Worm (Caenorhabditis elegans) whole organism, L2 larva: ENCODE measurements around the gene sec-3.

Experiments used
- C34F6.9 ChIP-seq: fragments of 150-350 bp; optimal IDR thresholded peaks from 2 replicates; lab custom pipeline; 2014; ENCODE audit warnings: missing biosample characterization, missing genetic modification characterization
- R02D3.7 ChIP-seq: fragments of 150-350 bp; optimal IDR thresholded peaks from 2 replicates; lab custom pipeline; 2014; ENCODE audit warnings: missing biosample characterization, missing genetic modification characterization
- ZK546.5 ChIP-seq: sonication (generic microtip); optimal IDR thresholded peaks from 2 replicates; lab custom pipeline; 2017; ENCODE audit warnings: missing biosample characterization, missing genetic modification characterization
- alr-1 ChIP-seq: fragments of 150-350 bp; optimal IDR thresholded peaks from 2 replicates; lab custom pipeline; 2014; ENCODE audit warnings: missing biosample characterization, missing genetic modification characterization
- aly-2 ChIP-seq: fragments of 150-350 bp; optimal IDR thresholded peaks from 2 replicates; lab custom pipeline; 2014; ENCODE audit warnings: missing biosample characterization, missing genetic modification characterization
- ama-1 ChIP-seq: fragments of 150-350 bp; optimal IDR thresholded peaks from 2 replicates; lab custom pipeline; 2018; ENCODE audit warnings: inconsistent platforms
- blmp-1 ChIP-seq: sonication (generic microtip); optimal IDR thresholded peaks from 2 replicates; lab custom pipeline; 2017; ENCODE audit warnings: missing genetic modification characterization, mild to moderate bottlenecking, missing compliant biosample characterization, antibody characterized with exemption, moderate library complexity; ENCODE audit not compliant: insufficient read depth
- ceh-16 ChIP-seq: fragments of 150-350 bp; optimal IDR thresholded peaks from 2 replicates; lab custom pipeline; 2014; ENCODE audit warnings: missing biosample characterization, missing genetic modification characterization
- ceh-82 ChIP-seq: fragments of 150-350 bp; optimal IDR thresholded peaks from 2 replicates; lab custom pipeline; 2014; ENCODE audit warnings: missing biosample characterization, missing genetic modification characterization
- crh-2 ChIP-seq: sonication (generic microtip); optimal IDR thresholded peaks from 2 replicates; lab custom pipeline; 2017; ENCODE audit warnings: missing biosample characterization, missing genetic modification characterization
- dmd-4 ChIP-seq: sonication (generic microtip); optimal IDR thresholded peaks from 2 replicates; lab custom pipeline; 2017; ENCODE audit warnings: missing biosample characterization, missing genetic modification characterization
- egl-27 ChIP-seq: sonication (generic microtip); optimal IDR thresholded peaks from 3 replicates; lab custom pipeline; 2017; ENCODE audit warnings: missing biosample characterization, missing genetic modification reagents, missing genetic modification characterization
- elt-1 ChIP-seq: fragments of 150-350 bp; optimal IDR thresholded peaks from 2 replicates; lab custom pipeline; 2014; ENCODE audit warnings: missing biosample characterization, missing genetic modification characterization
- elt-3 ChIP-seq: sonication (generic microtip); optimal IDR thresholded peaks from 2 replicates; lab custom pipeline; 2017; ENCODE audit warnings: missing biosample characterization, missing genetic modification characterization
- fos-1 ChIP-seq: fragments of 150-350 bp; optimal IDR thresholded peaks from 2 replicates; lab custom pipeline; 2014; ENCODE audit warnings: missing biosample characterization, missing genetic modification characterization
- gmeb-1 ChIP-seq: fragments of 150-350 bp; optimal IDR thresholded peaks from 2 replicates; lab custom pipeline; 2014; ENCODE audit warnings: missing biosample characterization, missing genetic modification characterization
- lin-11 ChIP-seq: fragments of 150-350 bp; sonication (generic microtip); optimal IDR thresholded peaks from 2 replicates; lab custom pipeline; 2014; ENCODE audit warnings: missing biosample characterization, missing genetic modification characterization, inconsistent platforms, mixed read lengths
- lin-13 ChIP-seq: fragments of 150-350 bp; optimal IDR thresholded peaks from 2 replicates; lab custom pipeline; 2014; ENCODE audit warnings: missing biosample characterization, missing genetic modification reagents, missing genetic modification characterization
- lin-39 ChIP-seq: fragments of 150-350 bp; optimal IDR thresholded peaks from 2 replicates; lab custom pipeline; 2014; ENCODE audit warnings: missing biosample characterization, missing genetic modification reagents, missing genetic modification characterization
- lsy-2 ChIP-seq, 2 experiments: fragments of 150-350 bp in 1 of 2; sonication (generic microtip) in 1 of 2; optimal IDR thresholded peaks; 2 replicates each; lab custom pipeline; 2014 to 2017; ENCODE audit warnings: missing biosample characterization in 2 of 2, missing genetic modification characterization in 2 of 2
- mab-5 ChIP-seq: fragments of 150-350 bp; optimal IDR thresholded peaks from 2 replicates; lab custom pipeline; 2014; ENCODE audit warnings: missing biosample characterization, missing genetic modification characterization
- mbf-1 ChIP-seq: sonication (generic microtip); optimal IDR thresholded peaks from 2 replicates; lab custom pipeline; 2017; ENCODE audit warnings: missing biosample characterization, missing genetic modification characterization
- mdl-1 ChIP-seq, 2 experiments: fragments of 150-350 bp in 1 of 2; sonication (generic microtip) in 1 of 2; optimal IDR thresholded peaks; 2 replicates each; lab custom pipeline; 2017; ENCODE audit warnings: missing biosample characterization in 2 of 2, missing genetic modification characterization in 2 of 2
- nhr-10 ChIP-seq: sonication (generic microtip); optimal IDR thresholded peaks from 2 replicates; lab custom pipeline; 2017; ENCODE audit warnings: missing biosample characterization, missing genetic modification characterization
- nhr-11 ChIP-seq: fragments of 150-350 bp; optimal IDR thresholded peaks from 2 replicates; lab custom pipeline; 2014; ENCODE audit warnings: missing biosample characterization, missing genetic modification characterization
- nhr-12 ChIP-seq: fragments of 150-350 bp; optimal IDR thresholded peaks from 2 replicates; lab custom pipeline; 2014; ENCODE audit warnings: missing biosample characterization, missing genetic modification characterization
- nhr-129 ChIP-seq: fragments of 150-350 bp; optimal IDR thresholded peaks from 2 replicates; lab custom pipeline; 2014; ENCODE audit warnings: missing biosample characterization, missing genetic modification characterization
- nhr-21 ChIP-seq: fragments of 150-350 bp; optimal IDR thresholded peaks from 2 replicates; lab custom pipeline; 2014; ENCODE audit warnings: missing biosample characterization, missing genetic modification characterization
- nhr-23 ChIP-seq: fragments of 150-350 bp; optimal IDR thresholded peaks from 2 replicates; lab custom pipeline; 2014; ENCODE audit warnings: missing biosample characterization, missing genetic modification reagents, missing genetic modification characterization
- nhr-237 ChIP-seq: fragments of 150-350 bp; optimal IDR thresholded peaks from 2 replicates; lab custom pipeline; 2014; ENCODE audit warnings: missing biosample characterization, missing genetic modification characterization
- nhr-25 ChIP-seq: fragments of 150-350 bp; sonication (generic microtip); optimal IDR thresholded peaks from 3 replicates; lab custom pipeline; 2014; ENCODE audit warnings: missing biosample characterization, missing genetic modification characterization
- nhr-6 ChIP-seq: fragments of 150-350 bp; optimal IDR thresholded peaks from 2 replicates; lab custom pipeline; 2014; ENCODE audit warnings: missing biosample characterization, missing genetic modification characterization
- nhr-77 ChIP-seq: fragments of 150-350 bp; optimal IDR thresholded peaks from 2 replicates; lab custom pipeline; 2014; ENCODE audit warnings: missing biosample characterization, missing genetic modification characterization
- peb-1 ChIP-seq: fragments of 150-350 bp; optimal IDR thresholded peaks from 2 replicates; lab custom pipeline; 2014; ENCODE audit warnings: missing biosample characterization, missing genetic modification characterization
- sem-4 ChIP-seq: fragments of 150-350 bp; optimal IDR thresholded peaks from 2 replicates; lab custom pipeline; 2014; ENCODE audit warnings: missing biosample characterization, missing genetic modification reagents, missing genetic modification characterization
- skn-1 ChIP-seq: sonication (generic microtip); optimal IDR thresholded peaks from 2 replicates; lab custom pipeline; 2017; ENCODE audit warnings: missing biosample characterization, missing genetic modification characterization
- sma-3 ChIP-seq: sonication (generic microtip); optimal IDR thresholded peaks from 2 replicates; lab custom pipeline; 2016; ENCODE audit warnings: missing genetic modification reagents, missing genetic modification characterization, missing compliant biosample characterization
- sma-9 ChIP-seq, 2 experiments: fragments of 150-350 bp in 1 of 2; sonication (generic microtip) in 1 of 2; optimal IDR thresholded peaks; 2 replicates each; lab custom pipeline; 2014 to 2016; ENCODE audit warnings: missing genetic modification characterization in 2 of 2, mild to moderate bottlenecking in 1 of 2, missing biosample characterization in 1 of 2, missing compliant biosample characterization in 1 of 2, missing genetic modification reagents in 1 of 2, moderate library complexity in 1 of 2
- snpc-4 ChIP-seq: fragments of 150-350 bp; optimal IDR thresholded peaks from 2 replicates; lab custom pipeline; 2014; ENCODE audit warnings: missing biosample characterization, missing genetic modification characterization
- unc-39 ChIP-seq: fragments of 150-350 bp; optimal IDR thresholded peaks from 2 replicates; lab custom pipeline; 2014; ENCODE audit warnings: missing biosample characterization, missing genetic modification characterization
- unc-55 ChIP-seq: fragments of 150-350 bp; sonication (generic microtip); optimal IDR thresholded peaks from 3 replicates; lab custom pipeline; 2014; ENCODE audit warnings: missing biosample characterization, missing genetic modification reagents, missing genetic modification characterization
- unc-62 ChIP-seq: fragments of 150-350 bp; optimal IDR thresholded peaks from 2 replicates; lab custom pipeline; 2014; ENCODE audit warnings: missing biosample characterization, missing genetic modification reagents, missing genetic modification characterization
- zag-1 ChIP-seq: fragments of 150-350 bp; optimal IDR thresholded peaks from 2 replicates; lab custom pipeline; 2014; ENCODE audit warnings: missing biosample characterization, missing genetic modification characterization
- ztf-11 ChIP-seq: sonication (generic microtip); optimal IDR thresholded peaks from 2 replicates; lab custom pipeline; 2017; ENCODE audit warnings: missing biosample characterization, missing genetic modification characterization
- ztf-4 ChIP-seq: fragments of 150-350 bp; optimal IDR thresholded peaks from 2 replicates; lab custom pipeline; 2014; ENCODE audit warnings: missing biosample characterization, missing genetic modification characterization

sec-3 gene

ce11 chrX:3116033-3116876, 16.6 kb upstream of the sec-3 start, which contains the start of gene mai-1 (continued):
- no peak for TF ChIP-seq dmd-4 (tag; lab: Kevin White, UChicago)
- TF ChIP-seq alr-1 (tag; lab: Kevin White, UChicago) = no peak
- TF ChIP-seq snpc-4 = no peak
- TF ChIP-seq lin-13 (GFP tag; lab: Kevin White, UChicago) = peak; percentile 35
- no peak for TF ChIP-seq ztf-11 (tag; lab: Kevin White, UChicago)
- no peak for TF ChIP-seq aly-2 (tag; lab: Kevin White, UChicago)
- TF ChIP-seq sma-3 (GFP tag; lab: Kevin White, UChicago) = no peak
- no peak for TF ChIP-seq nhr-6 (tag; lab: Kevin White, UChicago)
- peak; percentile 73 for TF ChIP-seq zag-1 (tag; lab: Kevin White, UChicago)
- TF ChIP-seq lin-39 (tag; lab: Kevin White, UChicago) = no peak
- TF ChIP-seq lin-11 (tag; lab: Kevin White, UChicago) = peak; percentile 68
- no peak for TF ChIP-seq R02D3.7
- peak; percentile 37 for TF ChIP-seq ama-1 (lab: Kevin White, UChicago)
- TF ChIP-seq lsy-2 (tag; optimal IDR thresholded peaks at IDR 0.05; lab: Kevin White, UChicago) = peak in 1 of 2 experiments; percentile 46
- TF ChIP-seq mbf-1 (tag; lab: Kevin White, UChicago) = no peak
- TF ChIP-seq nhr-21 = no peak
- TF ChIP-seq blmp-1 (tag; lab: Kevin White, UChicago) = no peak
- TF ChIP-seq elt-1 (tag; lab: Kevin White, UChicago) = no peak
- no peak for TF ChIP-seq skn-1 (tag; lab: Kevin White, UChicago)
- TF ChIP-seq, all 48 proteins: peak for 14

- peak; percentile 72 for TF ChIP-seq sma-9 (GFP tag; optimal IDR thresholded peaks at IDR 0.05; lab: Kevin White, UChicago)
- no peak for TF ChIP-seq sma-9 (tag; optimal IDR thresholded peaks at IDR 0.05; lab: Kevin White, UChicago)
- peak; percentile 73 for TF ChIP-seq sma-3 (GFP tag; lab: Kevin White, UChicago)
- TF ChIP-seq skn-1 (tag; lab: Kevin White, UChicago) = no peak
- no peak for TF ChIP-seq nhr-23 (tag; lab: Kevin White, UChicago)
- TF ChIP-seq dmd-4 (tag; lab: Kevin White, UChicago) = no peak
- no peak for TF ChIP-seq ceh-82 (tag; lab: Kevin White, UChicago)
- TF ChIP-seq nhr-21 = peak; percentile 69
- TF ChIP-seq lin-13 (GFP tag; lab: Kevin White, UChicago) = no peak
- TF ChIP-seq C34F6.9 (tag; lab: Kevin White, UChicago) = no peak
- TF ChIP-seq zag-1 (tag; lab: Kevin White, UChicago) = no peak
- no peak for TF ChIP-seq peb-1
- TF ChIP-seq nhr-6 (tag; lab: Kevin White, UChicago) = no peak
- TF ChIP-seq ZK546.5 (tag; lab: Kevin White, UChicago) = no peak
- peak; percentile 88 for TF ChIP-seq ama-1 (lab: Kevin White, UChicago)
- no peak for TF ChIP-seq snpc-4
- no peak for TF ChIP-seq alr-1 (tag; lab: Kevin White, UChicago)
- no peak for TF ChIP-seq unc-55
- TF ChIP-seq mbf-1 (tag; lab: Kevin White, UChicago) = no peak
- TF ChIP-seq nhr-12 = no peak
- TF ChIP-seq crh-2 = peak; percentile 57
- TF ChIP-seq egl-27 (tag; lab: Kevin White, UChicago) = no peak
- peak; percentile 75 for TF ChIP-seq ceh-16
- TF ChIP-seq lsy-2 (tag; optimal IDR thresholded peaks at IDR 0.05; lab: Kevin White, UChicago) = no peak
- no peak for TF ChIP-seq unc-62 (GFP tag; lab: Kevin White, UChicago)
- TF ChIP-seq nhr-129 (tag; lab: Kevin White, UChicago) = peak; percentile 64
- no peak for TF ChIP-seq nhr-10 (tag; lab: Kevin White, UChicago)
- no peak for TF ChIP-seq nhr-77 (tag; lab: Kevin White, UChicago)
- no peak for TF ChIP-seq elt-1 (tag; lab: Kevin White, UChicago)
- TF ChIP-seq fos-1 = peak; percentile 22
- TF ChIP-seq nhr-11 (tag; lab: Kevin White, UChicago) = no peak
- TF ChIP-seq elt-3 (tag; lab: Kevin White, UChicago) = no peak
- no peak for TF ChIP-seq sem-4 (tag; lab: Kevin White, UChicago)
- TF ChIP-seq unc-39 (tag; lab: Kevin White, UChicago) = no peak
- TF ChIP-seq ztf-11 (tag; lab: Kevin White, UChicago) = no peak
- TF ChIP-seq nhr-25 (tag; lab: Kevin White, UChicago) = peak; percentile 70
- TF ChIP-seq nhr-237 (tag; lab: Kevin White, UChicago) = no peak
- no peak for TF ChIP-seq blmp-1 (tag; lab: Kevin White, UChicago)
- no peak for TF ChIP-seq lin-39 (tag; lab: Kevin White, UChicago)
- peak; percentile 12 for TF ChIP-seq gmeb-1 (tag; lab: Kevin White, UChicago)
- no peak for TF ChIP-seq R02D3.7
- TF ChIP-seq mdl-1 (tag; optimal IDR thresholded peaks at IDR 0.05; lab: Kevin White, UChicago) = no peak
- TF ChIP-seq lin-11 (tag; lab: Kevin White, UChicago) = peak; percentile 66
- TF ChIP-seq ztf-4 = no peak
- no peak for TF ChIP-seq mab-5 (tag; lab: Kevin White, UChicago)
- TF ChIP-seq, all 48 proteins: peak for 11
Measured at ce11 chrX:3115134-3116032, 15.7 kb upstream of the sec-3 start.
